Worm (Caenorhabditis elegans) whole organism, mixed stage, embryonic: ENCODE results near the gene aagr-3.

Experiments used
- M03D4.4 ChIP-seq: sonication (generic microtip); optimal IDR thresholded peaks from 2 replicates; lab custom pipeline; 2017; ENCODE audit warnings: mild to moderate bottlenecking, missing genetic modification characterization, missing compliant biosample characterization
- blmp-1 ChIP-seq: fragments of 150-350 bp; optimal IDR thresholded peaks from 2 replicates; lab custom pipeline; 2014; ENCODE audit warnings: missing biosample characterization, missing genetic modification characterization
- ceh-39 ChIP-seq: fragments of 150-350 bp; optimal IDR thresholded peaks from 2 replicates; lab custom pipeline; 2014; ENCODE audit warnings: missing biosample characterization, missing genetic modification characterization
- ceh-43 ChIP-seq: fragments of 200-800 bp; sonication (Bioruptor generic); optimal IDR thresholded peaks from 2 replicates; lab custom pipeline; 2018; ENCODE audit warnings: mild to moderate bottlenecking, missing genetic modification characterization, moderate library complexity, missing compliant biosample characterization
- ceh-83 ChIP-seq: fragments of 200-800 bp; sonication (Bioruptor generic); optimal IDR thresholded peaks from 2 replicates; lab custom pipeline; 2018; ENCODE audit warnings: mild to moderate bottlenecking, missing genetic modification characterization, missing compliant biosample characterization
- ces-1 ChIP-seq: fragments of 150-350 bp; optimal IDR thresholded peaks from 2 replicates; lab custom pipeline; 2014; ENCODE audit warnings: missing biosample characterization, missing genetic modification reagents, missing genetic modification characterization
- cnd-1 ChIP-seq: fragments of 200-800 bp; sonication (Bioruptor generic); optimal IDR thresholded peaks from 2 replicates; lab custom pipeline; 2018; ENCODE audit warnings: mild to moderate bottlenecking, missing genetic modification characterization, missing compliant biosample characterization
- drap-1 ChIP-seq: fragments of 200-800 bp; sonication (Bioruptor generic); optimal IDR thresholded peaks from 3 replicates; lab custom pipeline; 2018; ENCODE audit warnings: mild to moderate bottlenecking, missing genetic modification characterization, missing compliant biosample characterization
- elt-1 ChIP-seq: sonication (generic microtip); optimal IDR thresholded peaks from 2 replicates; lab custom pipeline; 2017; ENCODE audit warnings: missing genetic modification characterization, mild to moderate bottlenecking, missing compliant biosample characterization, antibody characterized with exemption, moderate library complexity, borderline replicate concordance; ENCODE audit not compliant: insufficient read depth
- elt-3 ChIP-seq: fragments of 150-350 bp; optimal IDR thresholded peaks from 2 replicates; lab custom pipeline; 2014; ENCODE audit warnings: missing biosample characterization, missing genetic modification characterization
- ham-2 ChIP-seq: fragments of 200-800 bp; sonication (Bioruptor generic); optimal IDR thresholded peaks from 2 replicates; lab custom pipeline; 2018; ENCODE audit warnings: mild to moderate bottlenecking, missing genetic modification characterization, missing compliant biosample characterization
- hlh-1 ChIP-seq: fragments of 150-350 bp; optimal IDR thresholded peaks from 2 replicates; lab custom pipeline; 2014; ENCODE audit warnings: missing biosample characterization, missing genetic modification reagents, missing genetic modification characterization
- lin-13 ChIP-seq: fragments of 150-350 bp; optimal IDR thresholded peaks from 2 replicates; lab custom pipeline; 2014; ENCODE audit warnings: missing biosample characterization, missing genetic modification characterization
- lin-32 ChIP-seq: fragments of 200-800 bp; sonication (Bioruptor generic); optimal IDR thresholded peaks from 2 replicates; lab custom pipeline; 2018; ENCODE audit warnings: mild to moderate bottlenecking, missing genetic modification characterization, missing compliant biosample characterization
- lsy-2 ChIP-seq: fragments of 150-350 bp; optimal IDR thresholded peaks from 2 replicates; lab custom pipeline; 2014; ENCODE audit warnings: missing biosample characterization, missing genetic modification characterization
- mep-1 ChIP-seq: fragments of 150-350 bp; optimal IDR thresholded peaks from 2 replicates; lab custom pipeline; 2017; ENCODE audit warnings: missing biosample characterization, missing genetic modification reagents, missing genetic modification characterization, inconsistent platforms
- nhr-12 ChIP-seq: fragments of 150-350 bp; optimal IDR thresholded peaks from 2 replicates; lab custom pipeline; 2014; ENCODE audit warnings: missing biosample characterization, missing genetic modification characterization
- nhr-2 ChIP-seq: fragments of 150-350 bp; optimal IDR thresholded peaks from 2 replicates; lab custom pipeline; 2014; ENCODE audit warnings: missing biosample characterization, missing genetic modification characterization
- nhr-237 ChIP-seq: fragments of 150-350 bp; optimal IDR thresholded peaks from 2 replicates; lab custom pipeline; 2014; ENCODE audit warnings: missing biosample characterization, missing genetic modification characterization
- nhr-28 ChIP-seq: fragments of 150-350 bp; optimal IDR thresholded peaks from 2 replicates; lab custom pipeline; 2014; ENCODE audit warnings: missing biosample characterization, missing genetic modification characterization
- pha-4 ChIP-seq: fragments of 150-350 bp; optimal IDR thresholded peaks from 2 replicates; lab custom pipeline; 2018; ENCODE audit warnings: missing biosample characterization, missing genetic modification reagents, missing genetic modification characterization
- sem-2 ChIP-seq: fragments of 200-800 bp; sonication (Bioruptor generic); optimal IDR thresholded peaks from 2 replicates; lab custom pipeline; 2018; ENCODE audit warnings: mild to moderate bottlenecking, missing genetic modification characterization, missing compliant biosample characterization
- sptf-1 ChIP-seq: sonication (generic microtip); optimal IDR thresholded peaks from 2 replicates; lab custom pipeline; 2017; ENCODE audit warnings: mild to moderate bottlenecking, missing genetic modification characterization, moderate library complexity, missing compliant biosample characterization
- tbx-8 ChIP-seq: fragments of 200-800 bp; sonication (Bioruptor generic); optimal IDR thresholded peaks from 2 replicates; lab custom pipeline; 2018; ENCODE audit warnings: mild to moderate bottlenecking, missing genetic modification characterization, moderate library complexity, missing compliant biosample characterization
- unc-120 ChIP-seq: sonication (generic microtip); optimal IDR thresholded peaks from 2 replicates; lab custom pipeline; 2017; ENCODE audit warnings: missing genetic modification characterization, missing compliant biosample characterization; ENCODE audit not compliant: poor library complexity, severe bottlenecking
- unc-39 ChIP-seq: fragments of 150-350 bp; optimal IDR thresholded peaks from 2 replicates; lab custom pipeline; 2014; ENCODE audit warnings: missing biosample characterization, missing genetic modification characterization
- zip-8 ChIP-seq: fragments of 150-350 bp; optimal IDR thresholded peaks from 2 replicates; lab custom pipeline; 2014; ENCODE audit warnings: missing biosample characterization, missing genetic modification characterization
- ztf-11 ChIP-seq: fragments of 150-350 bp; optimal IDR thresholded peaks from 2 replicates; lab custom pipeline; 2014; ENCODE audit warnings: missing biosample characterization, missing genetic modification characterization

Gene aagr-3

ce11 chrV:9713532-9713931 is 15.8 kb downstream of the aagr-3 start, which contains the start of gene F40F9.10:
Gene F40F9.10, minus strand, starts transcription at chrV:9713632.
- TF ChIP-seq lin-13 (no peak), zip-8 (tag; lab: Kevin White, UChicago) (no peak), unc-120 (tag; lab: Kevin White, UChicago) (no peak), sem-2 (GFP tag; lab: Kevin White, UChicago) (no peak), pha-4 (tag; lab: Kevin White, UChicago) (no peak), elt-1 (tag; lab: Kevin White, UChicago) (no peak), ztf-11 (tag; lab: Kevin White, UChicago) (no peak)
- TF ChIP-seq, all 35 proteins: peak for 0

ce11 chrV:9712418-9713173 is 16.7 kb downstream of the aagr-3 start:
- TF ChIP-seq nhr-28 (tag; lab: Kevin White, UChicago) (no peak), zip-8 (tag; lab: Kevin White, UChicago) (no peak), tbx-8 (GFP tag; lab: Kevin White, UChicago) (no peak)

ce11 chrV:9711174-9711573 is 18.1 kb downstream of the aagr-3 start:
- no peak for TF ChIP-seq elt-3 (tag; lab: Kevin White, UChicago)
- TF ChIP-seq ceh-43 (GFP tag; lab: Kevin White, UChicago) = no peak
- no peak for TF ChIP-seq mep-1 (tag; lab: Kevin White, UChicago)
- no peak for TF ChIP-seq M03D4.4 (tag; lab: Kevin White, UChicago)
- TF ChIP-seq zip-8 (tag; lab: Kevin White, UChicago) = no peak
- no peak for TF ChIP-seq sptf-1 (tag; lab: Kevin White, UChicago)
- no peak for TF ChIP-seq ceh-83 (GFP tag; lab: Kevin White, UChicago)
- TF ChIP-seq unc-39 (tag; lab: Kevin White, UChicago) = no peak
- TF ChIP-seq unc-120 (tag; lab: Kevin White, UChicago) = no peak
- TF ChIP-seq ces-1 = no peak
- TF ChIP-seq nhr-28 (tag; lab: Kevin White, UChicago) = no peak

ce11 chrV:9709747-9710146 is 19.6 kb downstream of the aagr-3 start, which contains the start of gene tag-120:
Gene tag-120, minus strand, starts transcription at chrV:9709814.
- TF ChIP-seq unc-120 (tag; lab: Kevin White, UChicago) (no peak), lin-32 (GFP tag; lab: Kevin White, UChicago) (no peak), ceh-39 (no peak), ham-2 (GFP tag; lab: Kevin White, UChicago) (no peak)

ce11 chrV:9706592-9706991 is 22.7 kb downstream of the aagr-3 start:
- TF ChIP-seq drap-1 (GFP tag; lab: Kevin White, UChicago) (no peak), tbx-8 (GFP tag; lab: Kevin White, UChicago) (no peak), nhr-28 (tag; lab: Kevin White, UChicago) (no peak), zip-8 (tag; lab: Kevin White, UChicago) (no peak)

- TF ChIP-seq hlh-1 (tag; lab: Kevin White, UChicago) = no peak
- no peak for TF ChIP-seq nhr-2 (tag; lab: Kevin White, UChicago)
- no peak for TF ChIP-seq unc-120 (tag; lab: Kevin White, UChicago)
- peak; percentile 18 for TF ChIP-seq nhr-237
- TF ChIP-seq lin-13 = no peak
- peak; percentile 3 for TF ChIP-seq lsy-2 (tag; lab: Kevin White, UChicago)
- no peak for TF ChIP-seq drap-1 (GFP tag; lab: Kevin White, UChicago)
- TF ChIP-seq sptf-1 (tag; lab: Kevin White, UChicago) = no peak
- TF ChIP-seq mep-1 (tag; lab: Kevin White, UChicago) = peak; percentile 11
- peak; percentile 66 for TF ChIP-seq ces-1
- TF ChIP-seq unc-39 (tag; lab: Kevin White, UChicago) = no peak
- no peak for TF ChIP-seq M03D4.4 (tag; lab: Kevin White, UChicago)
- TF ChIP-seq nhr-12 (tag; lab: Kevin White, UChicago) = no peak
- no peak for TF ChIP-seq blmp-1 (tag; lab: Kevin White, UChicago)
- no peak for TF ChIP-seq cnd-1
- TF ChIP-seq, all 35 proteins: peak for 4
These were observed 24.9 kb downstream of the aagr-3 start for ce11 chrV:9704399-9704798.
